Worm (Caenorhabditis elegans) whole organism, young adult: ENCODE data around the gene tag-266.
A peak's percentile ranks its signal among the peaks of the same experiment; 100 is the strongest.
"Not testable (repeated sequence)": the region's sequence is repeated elsewhere in the genome, so short reads cannot be mapped to it uniquely, and the experiment has no call there.

Experiments
- F10E7.11 ChIP-seq: sonication (generic microtip); optimal IDR thresholded peaks from 2 replicates; lab custom pipeline; 2017; ENCODE audit warnings: mild to moderate bottlenecking, missing genetic modification characterization, moderate library complexity, missing compliant biosample characterization
- F52B5.7 ChIP-seq: sonication (generic microtip); optimal IDR thresholded peaks from 2 replicates; lab custom pipeline; 2016; ENCODE audit warnings: mild to moderate bottlenecking, missing genetic modification characterization, missing compliant biosample characterization
- F57A8.1 ChIP-seq: fragments of 200-800 bp; sonication (Bioruptor generic); optimal IDR thresholded peaks from 2 replicates; lab custom pipeline; 2018; ENCODE audit warnings: mild to moderate bottlenecking, missing genetic modification characterization, moderate library complexity, missing compliant biosample characterization
- K12H6.12 ChIP-seq: fragments of 200-800 bp; sonication (Bioruptor generic); optimal IDR thresholded peaks from 2 replicates; lab custom pipeline; 2018; ENCODE audit warnings: mild to moderate bottlenecking, missing genetic modification characterization, missing compliant biosample characterization
- T07F8.4 ChIP-seq: sonication (generic microtip); optimal IDR thresholded peaks from 2 replicates; lab custom pipeline; 2016; ENCODE audit warnings: mild to moderate bottlenecking, missing genetic modification characterization, moderate library complexity, missing compliant biosample characterization
- Y53G8AR.9 ChIP-seq: fragments of 200-800 bp; sonication (Bioruptor generic); conservative IDR thresholded peaks from 2 replicates; pipeline ENCODE4 v1.3.6; 2022; ENCODE audit warnings: missing genetic modification reagents, missing genetic modification characterization, missing compliant biosample characterization
- ama-1 ChIP-seq, 3 experiments: fragments of 150-350 bp in 1 of 3; sonication (generic microtip) in 2 of 3; optimal IDR thresholded peaks; 2 replicates each; lab custom pipeline; 2014 to 2018; ENCODE audit warnings: missing biosample characterization in 2 of 3, missing genetic modification characterization in 2 of 3, missing genetic modification reagents in 2 of 3
- aptf-2 ChIP-seq: fragments of 200-800 bp; sonication (Bioruptor generic); conservative IDR thresholded peaks from 2 replicates; pipeline ENCODE4 v1.3.6; 2022; ENCODE audit warnings: missing genetic modification reagents, missing genetic modification characterization, missing compliant biosample characterization
- ccch-3 ChIP-seq: fragments of 200-800 bp; sonication (Bioruptor generic); optimal IDR thresholded peaks from 2 replicates; lab custom pipeline; 2018; ENCODE audit warnings: mild to moderate bottlenecking, missing genetic modification characterization, missing compliant biosample characterization
- cebp-2 ChIP-seq: fragments of 200-800 bp; sonication (Bioruptor generic); IDR thresholded peaks from 2 replicates; pipeline ENCODE4 v1.3.6; 2022; ENCODE audit warnings: missing genetic modification characterization, missing compliant biosample characterization
- ceh-40 ChIP-seq: fragments of 200-800 bp; sonication (Bioruptor generic); IDR thresholded peaks from 2 replicates; pipeline ENCODE4 v1.3.6; 2022; ENCODE audit warnings: missing genetic modification characterization, missing compliant biosample characterization
- ceh-58 ChIP-seq: fragments of 200-800 bp; sonication (Bioruptor generic); IDR thresholded peaks from 2 replicates; pipeline ENCODE4 v1.3.6; 2022; ENCODE audit warnings: missing genetic modification characterization, missing compliant biosample characterization
- dox-1 ChIP-seq: fragments of 200-800 bp; sonication (Bioruptor generic); IDR thresholded peaks from 2 replicates; pipeline ENCODE4 v1.3.6; 2022; ENCODE audit warnings: missing genetic modification reagents, missing genetic modification characterization, missing compliant biosample characterization
- fkh-3 ChIP-seq: sonication (generic microtip); optimal IDR thresholded peaks from 2 replicates; lab custom pipeline; 2016; ENCODE audit warnings: mild to moderate bottlenecking, missing genetic modification characterization, missing compliant biosample characterization
- let-526 ChIP-seq: fragments of 200-800 bp; sonication (Bioruptor generic); IDR thresholded peaks from 2 replicates; pipeline ENCODE4 v1.3.6; 2022; ENCODE audit warnings: missing genetic modification reagents, missing genetic modification characterization, missing compliant biosample characterization
- lin-26 ChIP-seq: fragments of 200-800 bp; sonication (Bioruptor generic); IDR thresholded peaks from 2 replicates; pipeline ENCODE4 v1.3.6; 2022; ENCODE audit warnings: missing genetic modification reagents, missing genetic modification characterization, missing compliant biosample characterization
- madf-10 ChIP-seq: sonication (generic microtip); optimal IDR thresholded peaks from 2 replicates; lab custom pipeline; 2016; ENCODE audit warnings: mild to moderate bottlenecking, missing genetic modification characterization, missing compliant biosample characterization
- madf-6 ChIP-seq: fragments of 200-800 bp; sonication (Bioruptor generic); IDR thresholded peaks from 2 replicates; pipeline ENCODE4 v1.3.6; 2022; ENCODE audit warnings: missing genetic modification reagents, missing genetic modification characterization, missing compliant biosample characterization
- mel-28 ChIP-seq: sonication (generic microtip); optimal IDR thresholded peaks from 2 replicates; lab custom pipeline; 2016; ENCODE audit warnings: borderline replicate concordance, mild to moderate bottlenecking, missing genetic modification characterization, missing compliant biosample characterization
- nfya-2 ChIP-seq: fragments of 200-800 bp; sonication (Bioruptor generic); IDR thresholded peaks from 2 replicates; pipeline ENCODE4 v1.3.6; 2022; ENCODE audit warnings: missing genetic modification reagents, missing genetic modification characterization, missing compliant biosample characterization
- nfyb-1 ChIP-seq: fragments of 200-800 bp; sonication (Bioruptor generic); IDR thresholded peaks from 2 replicates; pipeline ENCODE4 v1.3.6; 2022; ENCODE audit warnings: missing genetic modification reagents, missing genetic modification characterization, missing compliant biosample characterization
- nhr-179 ChIP-seq: sonication (generic microtip); optimal IDR thresholded peaks from 2 replicates; lab custom pipeline; 2016; ENCODE audit warnings: mild to moderate bottlenecking, missing genetic modification characterization, missing compliant biosample characterization
- nhr-27 ChIP-seq: fragments of 200-800 bp; sonication (Bioruptor generic); optimal IDR thresholded peaks from 2 replicates; lab custom pipeline; 2018; ENCODE audit warnings: mild to moderate bottlenecking, missing genetic modification characterization, moderate library complexity, missing compliant biosample characterization
- pha-4 ChIP-seq: fragments of 150-350 bp; sonication (generic microtip); optimal IDR thresholded peaks from 2 replicates; lab custom pipeline; 2014; ENCODE audit warnings: missing biosample characterization, missing genetic modification reagents, missing genetic modification characterization
- repo-1 ChIP-seq: sonication (generic microtip); optimal IDR thresholded peaks from 2 replicates; lab custom pipeline; 2017; ENCODE audit warnings: mild to moderate bottlenecking, missing genetic modification characterization, missing compliant biosample characterization
- sdz-38 ChIP-seq: sonication (generic microtip); optimal IDR thresholded peaks from 2 replicates; lab custom pipeline; 2016; ENCODE audit warnings: missing genotype, missing genetic modification characterization, missing compliant biosample characterization
- sea-2 ChIP-seq: fragments of 200-800 bp; sonication (Bioruptor generic); IDR thresholded peaks from 2 replicates; pipeline ENCODE4 v1.3.6; 2022; ENCODE audit warnings: missing genetic modification characterization, missing compliant biosample characterization
- sptf-2 ChIP-seq: fragments of 200-800 bp; sonication (Bioruptor generic); optimal IDR thresholded peaks from 2 replicates; lab custom pipeline; 2018; ENCODE audit warnings: mild to moderate bottlenecking, missing genetic modification characterization, missing compliant biosample characterization
- xnd-1 ChIP-seq: sonication (generic microtip); optimal IDR thresholded peaks from 2 replicates; lab custom pipeline; 2016; ENCODE audit warnings: missing genotype, missing genetic modification reagents, missing genetic modification characterization, missing compliant biosample characterization
- zim-3 ChIP-seq: sonication (generic microtip); optimal IDR thresholded peaks from 2 replicates; lab custom pipeline; 2017; ENCODE audit warnings: mild to moderate bottlenecking, missing genetic modification characterization, moderate library complexity, missing compliant biosample characterization
- ztf-28 ChIP-seq: fragments of 200-800 bp; sonication (Bioruptor generic); IDR thresholded peaks from 2 replicates; pipeline ENCODE4 v1.3.6; 2022; ENCODE audit warnings: missing genetic modification reagents, missing genetic modification characterization, missing compliant biosample characterization

The tag-266 gene

DNA sequence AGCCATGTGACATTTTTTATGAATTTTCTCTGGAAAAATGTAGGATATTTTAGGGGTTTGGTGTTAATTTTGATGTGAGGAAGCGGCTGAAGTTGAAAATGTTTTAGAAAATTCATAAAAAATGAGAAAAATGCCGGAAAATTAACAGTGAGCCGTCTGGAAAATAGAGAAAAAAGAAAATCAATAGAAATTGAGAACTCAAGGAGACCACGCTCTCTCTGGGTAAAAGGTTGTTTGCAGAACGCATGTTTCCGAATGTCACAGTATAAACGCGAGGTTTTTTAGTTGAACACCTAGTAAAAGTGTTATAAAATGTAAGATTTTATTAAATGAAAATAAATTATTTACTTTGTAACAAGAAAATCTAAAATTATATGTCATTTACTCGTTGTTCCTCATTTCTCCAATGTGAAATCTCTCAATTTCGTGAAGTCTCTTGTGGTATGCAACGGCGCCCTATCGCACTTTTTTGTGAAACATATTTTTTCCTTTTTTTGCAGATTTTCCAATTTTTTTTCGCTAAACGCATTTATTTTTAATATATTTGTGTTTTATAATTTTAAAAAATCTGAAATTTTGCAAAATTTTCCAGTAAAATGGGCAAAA is at the start of gene tag-266, which contains the start of gene tag-267 (continued):
- no peak for TF ChIP-seq let-526
- no peak for TF ChIP-seq lin-26 (GFP tag; lab: Robert Waterston, UW)
- peak; percentile 47; the same call in 1 of the 2 replicates for TF ChIP-seq aptf-2 (GFP tag; lab: Robert Waterston, UW)
- TF ChIP-seq ama-1 (optimal IDR thresholded peaks at IDR 0.05; lab: Kevin White, UChicago): no peak
- no peak for TF ChIP-seq ama-1 (GFP tag; optimal IDR thresholded peaks at IDR 0.05; lab: Kevin White, UChicago)
- TF ChIP-seq sea-2: no peak
- TF ChIP-seq ccch-3 (GFP tag; lab: Kevin White, UChicago): peak; percentile 51
- TF ChIP-seq ceh-58 (GFP tag; lab: Robert Waterston, UW): no peak
- TF ChIP-seq ceh-40 (GFP tag; lab: Robert Waterston, UW): no peak
- TF ChIP-seq sdz-38 (tag; lab: Kevin White, UChicago): no peak
- no peak for TF ChIP-seq xnd-1
- no peak for TF ChIP-seq nfyb-1
- TF ChIP-seq fkh-3 (tag; lab: Kevin White, UChicago): no peak
- TF ChIP-seq repo-1: no peak

DNA sequence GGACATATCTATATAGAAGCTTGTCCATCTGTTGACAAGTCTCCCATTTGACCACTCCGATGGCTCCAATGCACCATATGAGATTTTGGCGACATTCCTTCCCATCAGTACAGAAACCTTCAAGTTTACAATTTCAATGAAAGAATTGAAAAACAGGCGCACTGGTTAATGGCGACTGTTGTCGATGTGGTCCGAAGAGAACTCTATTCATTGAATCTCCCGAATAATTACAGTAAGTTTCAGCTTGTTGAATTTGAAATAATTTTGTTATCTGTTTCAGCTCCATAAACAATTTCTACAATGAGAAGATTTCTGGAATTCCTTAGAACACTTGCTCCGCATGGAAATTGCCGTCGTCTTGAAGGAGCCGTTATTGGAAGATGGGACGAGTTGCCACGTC is 48.8 kb upstream of the tag-266 start, which contains the start of gene elf-1:
elf-1 (plus strand) TSS at position 301 of the 400 bp plus-strand sequence.
- TF ChIP-seq Y53G8AR.9 (GFP tag; lab: Robert Waterston, UW); madf-10; mel-28 (tag; lab: Kevin White, UChicago): not testable (repeated sequence)

DNA sequence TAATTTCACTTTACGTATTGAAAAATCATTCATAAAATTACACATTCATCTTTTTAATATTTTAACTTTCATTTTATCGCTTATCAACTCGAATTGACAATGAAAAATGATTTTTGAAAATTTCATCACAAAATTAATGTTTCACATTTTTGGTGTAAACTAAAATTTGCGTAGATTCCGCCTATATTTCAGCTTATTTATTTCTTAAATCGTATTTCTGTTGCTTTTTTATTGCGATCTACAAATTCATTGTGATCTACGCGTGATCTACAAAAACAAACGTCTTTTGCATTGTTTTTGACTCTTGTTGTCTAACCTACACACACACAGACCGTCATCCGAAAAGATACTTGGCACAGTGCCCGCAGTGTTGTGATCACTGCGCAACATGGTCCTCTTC is 48.1 kb upstream of the tag-266 start:
- peak; percentile 26; the same call in 1 of the 2 replicates for TF ChIP-seq madf-6 (GFP tag; lab: Robert Waterston, UW)
- no peak for TF ChIP-seq nhr-27 (tag; lab: Kevin White, UChicago)

DNA sequence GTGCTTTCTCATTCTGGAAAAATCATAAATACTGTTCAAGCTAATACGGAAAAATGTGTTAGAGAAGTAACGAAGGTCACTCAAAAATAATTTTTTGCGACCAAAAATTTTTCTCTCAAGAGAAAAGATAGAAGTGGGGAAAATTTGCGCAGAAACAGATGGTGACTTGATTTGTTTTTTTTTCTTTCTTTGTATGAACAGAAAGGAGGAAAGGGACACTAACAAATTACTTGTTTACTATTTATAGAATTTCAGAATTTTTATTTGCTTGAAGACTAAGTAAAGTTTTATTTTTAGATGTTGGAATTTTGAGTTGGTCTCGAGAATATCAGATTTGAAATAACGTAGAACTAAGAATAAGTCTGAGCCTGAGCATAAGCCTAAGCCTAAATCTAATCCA is 43.3 kb upstream of the tag-266 start, which contains the start of gene W02B3.4:
W02B3.4 (minus strand) TSS at position 101 of the 400 bp plus-strand sequence.
- TF ChIP-seq F52B5.7: no peak
- no peak for TF ChIP-seq F10E7.11 (tag; lab: Kevin White, UChicago)
- no peak for TF ChIP-seq ztf-28 (GFP tag; lab: Robert Waterston, UW)
- no peak for TF ChIP-seq ceh-40 (GFP tag; lab: Robert Waterston, UW)
- TF ChIP-seq nhr-179: no peak
- TF ChIP-seq cebp-2 (GFP tag; lab: Robert Waterston, UW): no peak
- no peak for TF ChIP-seq sptf-2 (GFP tag; lab: Kevin White, UChicago)
- TF ChIP-seq nfya-2 (GFP tag; lab: Robert Waterston, UW): no peak
- TF ChIP-seq dox-1 (GFP tag; lab: Robert Waterston, UW): no peak
- TF ChIP-seq T07F8.4 (tag; lab: Kevin White, UChicago): no peak
- no peak for TF ChIP-seq K12H6.12 (tag; lab: Kevin White, UChicago)
- TF ChIP-seq zim-3: no peak
- TF ChIP-seq fkh-3 (tag; lab: Kevin White, UChicago): no peak

DNA sequence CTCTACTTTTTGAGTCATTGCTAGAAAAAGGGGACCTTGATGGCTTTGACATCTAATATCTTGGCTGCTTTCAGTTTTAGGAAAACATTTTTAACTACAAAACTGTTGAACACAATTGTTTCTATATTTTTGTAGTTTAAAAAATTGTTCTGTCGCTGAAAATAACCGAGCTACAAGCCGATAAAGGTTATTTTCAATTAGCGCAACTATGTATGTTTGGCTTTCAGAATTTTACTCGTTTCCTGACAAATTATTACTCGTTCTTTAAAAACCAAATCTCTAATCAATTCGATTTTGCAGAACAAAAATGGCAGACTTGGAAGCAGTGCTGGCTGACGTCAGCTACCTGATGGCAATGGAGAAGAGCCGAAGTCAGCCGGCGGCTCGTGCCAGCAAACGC is 35.8 kb upstream of the tag-266 start, which contains the start of gene grk-2:
grk-2 (plus strand) TSS at position 301 of the 400 bp plus-strand sequence.
- TF ChIP-seq F57A8.1 (GFP tag; lab: Kevin White, UChicago): no peak
- no peak for TF ChIP-seq cebp-2 (GFP tag; lab: Robert Waterston, UW)
- TF ChIP-seq pha-4 (tag; lab: Kevin White, UChicago): no peak
- TF ChIP-seq sdz-38 (tag; lab: Kevin White, UChicago): no peak
- TF ChIP-seq, all 124 proteins: peak for 0
